Worm (Caenorhabditis elegans): ENCODE data around the gene egas-3.

- no peak for TF ChIP-seq him-1 (tag; optimal IDR thresholded peaks at IDR 0.05)
- no peak for TF ChIP-seq dao-5 (tag; optimal IDR thresholded peaks at IDR 0.05)
These were observed 22.8 kb upstream of the egas-3 start for ce11 chrV:18658914-18659313.
